Fruit fly (Drosophila melanogaster) whole organism, embryonic: ENCODE results near the gene CG5071.

ENCODE experiments used
- Abd-B ChIP-seq: fragments of 200-800 bp; sonication (Bioruptor generic); optimal IDR thresholded peaks from 2 replicates; lab custom pipeline; 2018; ENCODE audit warnings: missing biosample characterization, mild to moderate bottlenecking, missing genetic modification characterization, moderate library complexity
- CG10431 ChIP-seq: fragments of 200-800 bp; sonication (Bioruptor generic); optimal IDR thresholded peaks from 3 replicates; lab custom pipeline; 2018; ENCODE audit warnings: missing biosample characterization, mild to moderate bottlenecking, missing genetic modification characterization
- CG10462 ChIP-seq: fragments of 200-800 bp; sonication (Bioruptor generic); optimal IDR thresholded peaks from 2 replicates; lab custom pipeline; 2016; ENCODE audit warnings: missing biosample characterization, missing genetic modification characterization
- CG10543 ChIP-seq: fragments of 200-800 bp; sonication (Bioruptor generic); optimal IDR thresholded peaks from 3 replicates; lab custom pipeline; 2017; ENCODE audit warnings: missing biosample characterization, mild to moderate bottlenecking, missing genetic modification characterization, moderate library complexity
- CG11398 ChIP-seq: fragments of 200-800 bp; sonication (Bioruptor generic); optimal IDR thresholded peaks from 2 replicates; lab custom pipeline; 2016; ENCODE audit warnings: missing biosample characterization, missing genetic modification characterization
- CG12155 ChIP-seq: fragments of 200-800 bp; sonication (Bioruptor generic); optimal IDR thresholded peaks from 3 replicates; lab custom pipeline; 2016; ENCODE audit warnings: missing biosample characterization, missing genetic modification characterization
- CG14667 ChIP-seq: fragments of 200-800 bp; sonication (Bioruptor generic); IDR thresholded peaks from 2 replicates; pipeline ENCODE4 v1.3.6; 2022; ENCODE audit warnings: missing biosample characterization, missing genetic modification characterization
- CG1602 ChIP-seq: fragments of 200-800 bp; sonication (Bioruptor generic); optimal IDR thresholded peaks from 3 replicates; lab custom pipeline; 2016; ENCODE audit warnings: missing biosample characterization, missing genetic modification characterization
- CG17359 ChIP-seq: fragments of 200-800 bp; sonication (Bioruptor generic); optimal IDR thresholded peaks from 3 replicates; lab custom pipeline; 2018; ENCODE audit warnings: missing biosample characterization, mild to moderate bottlenecking, missing genetic modification characterization, moderate library complexity
- CG18262 ChIP-seq: fragments of 200-800 bp; optimal IDR thresholded peaks from 3 replicates; lab custom pipeline; 2019; ENCODE audit warnings: missing biosample characterization, mild to moderate bottlenecking, missing genetic modification characterization, moderate library complexity
- CG1832 ChIP-seq: fragments of 200-800 bp; sonication (Bioruptor generic); optimal IDR thresholded peaks from 2 replicates; lab custom pipeline; 2017; ENCODE audit warnings: missing biosample characterization, mild to moderate bottlenecking, missing genetic modification characterization, inconsistent platforms
- CG2889 ChIP-seq: fragments of 200-800 bp; sonication (Bioruptor generic); IDR thresholded peaks from 3 replicates; pipeline ENCODE4 v1.3.6; 2022; ENCODE audit warnings: missing biosample characterization, missing genetic modification characterization
- CG32772 ChIP-seq: fragments of 200-800 bp; sonication (Bioruptor generic); IDR thresholded peaks from 2 replicates; pipeline ENCODE4 v1.3.6; 2022; ENCODE audit warnings: missing biosample characterization, missing genetic modification characterization
- CG3726 ChIP-seq: fragments of 200-800 bp; sonication (Bioruptor generic); IDR thresholded peaks from 3 replicates; pipeline ENCODE4, ENCODE4 v1.3.6; 2022; ENCODE audit warnings: missing biosample characterization, missing genetic modification characterization
- CG3995 ChIP-seq: fragments of 200-800 bp; sonication (Bioruptor generic); optimal IDR thresholded peaks from 3 replicates; lab custom pipeline; 2016; ENCODE audit warnings: missing biosample characterization, missing genetic modification characterization
- CG7372 ChIP-seq: fragments of 200-800 bp; sonication (Bioruptor generic); IDR thresholded peaks from 2 replicates; pipeline ENCODE4 v1.3.6; 2022; ENCODE audit warnings: missing biosample characterization, missing genetic modification characterization
- CG7786 ChIP-seq: fragments of 200-800 bp; sonication (Bioruptor generic); optimal IDR thresholded peaks from 2 replicates; lab custom pipeline; 2016; ENCODE audit warnings: missing biosample characterization, missing genetic modification characterization
- CG9609 ChIP-seq: fragments of 200-800 bp; sonication (Bioruptor generic); optimal IDR thresholded peaks from 3 replicates; lab custom pipeline; 2016; ENCODE audit warnings: missing biosample characterization, missing genetic modification characterization
- CG9876 ChIP-seq: fragments of 200-800 bp; sonication (Bioruptor generic); optimal IDR thresholded peaks from 2 replicates; lab custom pipeline; 2016; ENCODE audit warnings: missing biosample characterization, missing genetic modification characterization
- Dll ChIP-seq: fragments of 200-800 bp; sonication (Bioruptor generic); IDR thresholded peaks from 4 replicates; pipeline ENCODE4 v1.3.6; 2022; ENCODE audit warnings: missing biosample characterization, missing genetic modification characterization; ENCODE audit not compliant: partially characterized antibody
- HLH3B ChIP-seq: fragments of 200-800 bp; sonication (Bioruptor generic); IDR thresholded peaks from 2 replicates; pipeline ENCODE4 v1.3.6; 2022; ENCODE audit warnings: missing biosample characterization, missing genetic modification characterization
- Hmx ChIP-seq: fragments of 200-800 bp; sonication (Bioruptor generic); optimal IDR thresholded peaks from 2 replicates; lab custom pipeline; 2016; ENCODE audit warnings: missing biosample characterization, missing genetic modification characterization
- Hr51 ChIP-seq, 2 experiments: fragments of 200-800 bp; sonication (Bioruptor generic); optimal IDR thresholded peaks; 2 replicates in 1 of 2; 3 replicates in 1 of 2; lab custom pipeline; 2016 to 2018; ENCODE audit warnings: missing biosample characterization in 2 of 2, missing genetic modification characterization in 2 of 2, mild to moderate bottlenecking in 1 of 2, moderate library complexity in 1 of 2
- Jarid2 ChIP-seq: fragments of 200-800 bp; sonication (Bioruptor generic); optimal IDR thresholded peaks from 3 replicates; lab custom pipeline; 2017; ENCODE audit warnings: mild to moderate bottlenecking, missing biosample characterization, missing genetic modification reagents, missing genetic modification characterization
- Lhr ChIP-seq: fragments of 200-800 bp; sonication (Bioruptor generic); optimal IDR thresholded peaks from 3 replicates; lab custom pipeline; 2017; ENCODE audit warnings: mild to moderate bottlenecking, missing biosample characterization, missing genetic modification reagents, missing genetic modification characterization
- NC2β ChIP-seq: fragments of 200-800 bp; sonication (Bioruptor generic); optimal IDR thresholded peaks from 2 replicates; lab custom pipeline; 2016; ENCODE audit warnings: missing biosample characterization, missing genetic modification characterization
- Nf-YA ChIP-seq: fragments of 200-800 bp; sonication (Bioruptor generic); IDR thresholded peaks from 2 replicates; pipeline ENCODE4 v1.3.6; 2022; ENCODE audit warnings: missing biosample characterization, missing genetic modification characterization
- Ravus ChIP-seq: fragments of 200-800 bp; sonication (Bioruptor generic); IDR thresholded peaks from 2 replicates; pipeline ENCODE4 v1.3.6; 2022; ENCODE audit warnings: missing biosample characterization, missing genetic modification characterization
- Ssrp ChIP-seq: fragments of 200-800 bp; sonication (Bioruptor generic); optimal IDR thresholded peaks from 2 replicates; lab custom pipeline; 2018; ENCODE audit warnings: missing biosample characterization, mild to moderate bottlenecking, missing genetic modification characterization, moderate library complexity
- Stat92E ChIP-seq, 3 experiments: fragments of >200 bp in 2 of 3; fragments of 200-800 bp in 1 of 3; sonication (Bioruptor generic) in 1 of 3; optimal IDR thresholded peaks; 2 replicates each; lab custom pipeline; 2017 to 2019; ENCODE audit warnings: missing biosample characterization in 3 of 3, missing genetic modification characterization in 3 of 3, mild to moderate bottlenecking in 1 of 3, moderate library complexity in 1 of 3
- Trl ChIP-seq, 3 experiments: fragments of >200 bp in 2 of 3; fragments of 200-800 bp in 1 of 3; sonication (Bioruptor generic) in 1 of 3; optimal IDR thresholded peaks; 2 replicates in 1 of 3; 3 replicates in 2 of 3; lab custom pipeline; 2016 to 2017; ENCODE audit warnings: missing biosample characterization in 1 of 3, missing genetic modification characterization in 1 of 3
- al ChIP-seq: fragments of 200-800 bp; sonication (Bioruptor generic); IDR thresholded peaks from 2 replicates; pipeline ENCODE4 v1.3.6; 2022; ENCODE audit warnings: missing biosample characterization, missing genetic modification characterization
- aop ChIP-seq: fragments of 200-800 bp; sonication (Bioruptor generic); IDR thresholded peaks from 2 replicates; pipeline ENCODE4 v1.3.6; 2022; ENCODE audit warnings: missing biosample characterization, missing genetic modification characterization
- ato ChIP-seq: fragments of 200-800 bp; sonication (Bioruptor generic); IDR thresholded peaks from 2 replicates; pipeline ENCODE4 v1.3.6; 2022; ENCODE audit warnings: missing biosample characterization, missing genetic modification characterization; ENCODE audit not compliant: partially characterized antibody
- bcd ChIP-seq: fragments of 200-800 bp; sonication (Bioruptor generic); optimal IDR thresholded peaks from 2 replicates; lab custom pipeline; 2017; ENCODE audit warnings: missing biosample characterization, mild to moderate bottlenecking, missing genetic modification characterization
- cg ChIP-seq: fragments of 200-800 bp; sonication (Bioruptor generic); optimal IDR thresholded peaks from 3 replicates; lab custom pipeline; 2019; ENCODE audit warnings: missing biosample characterization, mild to moderate bottlenecking, missing genetic modification characterization, moderate library complexity
- chm ChIP-seq: fragments of 200-800 bp; sonication (Bioruptor generic); IDR thresholded peaks from 2 replicates; pipeline ENCODE4 v1.3.6; 2022; ENCODE audit warnings: missing biosample characterization, missing genetic modification characterization
- disco-r ChIP-seq: fragments of 200-800 bp; sonication (Bioruptor generic); optimal IDR thresholded peaks from 2 replicates; lab custom pipeline; 2016; ENCODE audit warnings: missing biosample characterization, missing genetic modification characterization
- dm ChIP-seq: fragments of 200-800 bp; sonication (Bioruptor generic); optimal IDR thresholded peaks from 3 replicates; lab custom pipeline; 2016; ENCODE audit warnings: missing biosample characterization, missing genetic modification characterization
- fru ChIP-seq: fragments of >200 bp; optimal IDR thresholded peaks from 2 replicates; lab custom pipeline; 2017
- grn ChIP-seq: fragments of 200-800 bp; sonication (Bioruptor generic); optimal IDR thresholded peaks from 3 replicates; lab custom pipeline; 2017; ENCODE audit warnings: missing biosample characterization, missing genetic modification characterization
- lola ChIP-seq, 3 experiments: fragments of >200 bp in 2 of 3; fragments of 200-800 bp in 1 of 3; sonication (Bioruptor generic) in 1 of 3; optimal IDR thresholded peaks; 2 replicates each; lab custom pipeline; 2017 to 2019; ENCODE audit warnings: missing biosample characterization in 3 of 3, missing genetic modification characterization in 3 of 3, mild to moderate bottlenecking in 1 of 3, moderate library complexity in 1 of 3
- pum ChIP-seq: fragments of 200-800 bp; sonication (Bioruptor generic); optimal IDR thresholded peaks from 2 replicates; lab custom pipeline; 2016; ENCODE audit warnings: missing biosample characterization, missing genetic modification characterization
- pzg ChIP-seq: fragments of 200-800 bp; sonication (Bioruptor generic); optimal IDR thresholded peaks from 3 replicates; lab custom pipeline; 2018; ENCODE audit warnings: missing biosample characterization, mild to moderate bottlenecking, missing genetic modification characterization, moderate library complexity
- ranshi ChIP-seq: fragments of 200-800 bp; sonication (Bioruptor generic); IDR thresholded peaks from 2 replicates; pipeline ENCODE4 v1.3.6; 2022; ENCODE audit warnings: missing biosample characterization, missing genetic modification characterization
- run ChIP-seq: fragments of 200-800 bp; sonication (Bioruptor generic); optimal IDR thresholded peaks from 3 replicates; lab custom pipeline; 2018; ENCODE audit warnings: missing biosample characterization, mild to moderate bottlenecking, missing genetic modification characterization
- shn ChIP-seq: fragments of 200-800 bp; sonication (Bioruptor generic); optimal IDR thresholded peaks from 3 replicates; lab custom pipeline; 2016; ENCODE audit warnings: missing biosample characterization, missing genetic modification characterization
- vvl ChIP-seq: fragments of 200-800 bp; sonication (Bioruptor generic); IDR thresholded peaks from 2 replicates; pipeline ENCODE4 v1.3.6; 2022; ENCODE audit warnings: missing biosample characterization, missing genetic modification characterization

The CG5071 gene

DNA sequence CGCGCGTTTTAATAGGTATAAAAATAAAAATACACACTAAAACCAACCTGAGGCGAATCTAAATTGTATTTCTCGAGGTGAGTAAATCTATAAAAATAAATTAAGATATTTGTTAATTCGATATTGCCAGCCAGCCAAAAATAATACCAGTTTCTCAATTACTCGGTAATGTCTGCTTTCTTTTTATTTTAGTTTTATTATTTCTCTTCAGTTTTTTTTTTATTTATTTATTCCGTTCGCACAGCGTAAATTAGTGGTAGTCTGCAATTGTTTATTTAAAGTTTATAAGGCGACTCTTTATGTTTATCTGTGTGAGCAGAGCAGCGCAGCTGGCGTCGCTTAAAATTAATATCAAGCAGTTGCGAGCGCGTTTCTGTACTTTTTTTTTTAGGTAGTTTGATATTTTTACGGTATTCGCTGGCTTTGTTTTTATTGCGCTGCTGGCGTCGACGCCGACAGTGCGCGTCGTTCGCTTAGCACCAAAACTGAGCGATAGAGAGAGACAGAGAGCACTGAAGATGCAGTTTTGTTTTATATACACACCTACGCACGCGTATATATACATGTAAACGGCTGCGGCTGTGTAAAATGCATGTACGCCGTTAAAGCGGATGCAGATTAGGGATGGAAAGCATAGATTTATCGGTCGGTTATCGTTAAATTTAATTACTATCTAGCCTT lies 29.5 kb downstream of the CG5071 start (continued):
- TF ChIP-seq bcd (GFP tag; lab: Kevin White, UChicago): peak; percentile 90
- TF ChIP-seq CG10543: no peak

DNA sequence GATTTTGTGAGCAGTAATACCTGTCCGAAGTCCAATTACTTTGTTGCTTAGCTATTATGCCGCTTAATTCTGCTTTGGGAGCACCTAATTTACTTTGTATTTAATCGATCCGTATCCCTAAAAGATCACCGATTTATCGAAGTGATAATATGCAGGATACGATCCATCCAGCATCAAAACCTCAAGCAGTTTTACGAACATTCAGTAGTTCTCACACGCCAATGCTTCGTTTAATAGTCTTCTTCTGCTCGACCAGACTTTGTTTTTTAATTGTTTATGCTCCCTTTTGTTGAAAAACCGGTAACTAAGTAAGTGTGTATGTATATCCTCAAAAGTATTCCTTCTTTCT lies 30.0 kb downstream of the CG5071 start:
- TF ChIP-seq CG7786 (no peak), Ssrp (tag; lab: Kevin White, UChicago) (no peak), CG9609 (GFP tag; lab: Kevin White, UChicago) (no peak), pzg (no peak), CG9876 (GFP tag; lab: Kevin White, UChicago) (no peak), Lhr (GFP tag; lab: Kevin White, UChicago) (no peak), Dll (GFP tag; lab: Robert Waterston, UW) (0 out of 4 replicates have a peak, but pooled peaks have one; percentile 6), NC2β (GFP tag; lab: Kevin White, UChicago) (no peak), CG1602 (GFP tag; lab: Kevin White, UChicago) (no peak), ranshi (peak; percentile 33; the same call in 1 of the 2 replicates), chm (0 out of 2 replicates have a peak, but pooled peaks have one; percentile 2), CG14667 (GFP tag; lab: Robert Waterston, UW) (no peak), HLH3B (no peak), Jarid2 (no peak), CG10431 (GFP tag; lab: Kevin White, UChicago) (no peak), bcd (GFP tag; lab: Kevin White, UChicago) (no peak), CG10462 (GFP tag; lab: Kevin White, UChicago) (no peak), Nf-YA (GFP tag; lab: Robert Waterston, UW) (no peak), Hr51 (GFP tag; optimal IDR thresholded peaks at IDR 0.05; lab: Kevin White, UChicago) (no peak), disco-r (GFP tag; lab: Kevin White, UChicago) (no peak), shn (GFP tag; lab: Kevin White, UChicago) (no peak), CG17359 (tag; lab: Kevin White, UChicago) (no peak), run (tag; lab: Kevin White, UChicago) (no peak), al (GFP tag; lab: Robert Waterston, UW) (no peak), CG32772 (GFP tag; lab: Robert Waterston, UW) (no peak), CG12155 (GFP tag; lab: Kevin White, UChicago) (no peak), grn (no peak), Hmx (GFP tag; lab: Kevin White, UChicago) (no peak), Abd-B (GFP tag; lab: Kevin White, UChicago) (no peak), CG1832 (GFP tag; lab: Kevin White, UChicago) (no peak), cg (GFP tag; lab: Kevin White, UChicago) (peak; percentile 30), CG18262 (tag; lab: Kevin White, UChicago) (peak; percentile 1), ato (GFP tag; lab: Robert Waterston, UW) (no peak), Trl (optimal IDR thresholded peaks at IDR 0.05; lab: Kevin White, UChicago) (no peak), Trl (GFP tag; optimal IDR thresholded peaks at IDR 0.05; lab: Kevin White, UChicago) (no peak), fru (lab: Kevin White, UChicago) (no peak), lola (GFP tag; optimal IDR thresholded peaks at IDR 0.05; lab: Kevin White, UChicago) (peak in 1 of 3 experiments; percentile 15), CG3726 (GFP tag; lab: Robert Waterston, UW) (no peak), dm (no peak), vvl (GFP tag; lab: Robert Waterston, UW) (no peak), CG7372 (GFP tag; lab: Robert Waterston, UW) (no peak), CG2889 (GFP tag; lab: Robert Waterston, UW) (no peak), pum (GFP tag; lab: Kevin White, UChicago) (no peak), Ravus (no peak), aop (GFP tag; lab: Robert Waterston, UW) (no peak), CG11398 (no peak), CG3995 (GFP tag; lab: Kevin White, UChicago) (no peak), Stat92E (GFP tag; optimal IDR thresholded peaks at IDR 0.05; lab: Kevin White, UChicago) (no peak)
